Worm (Caenorhabditis elegans): Measurements from ENCODE around the gene K07D4.9.

The K07D4.9 gene

ce11 chrII:3986906-3987305, 41.5 kb upstream of the K07D4.9 start, which contains the start of gene K10G6.5:
Gene K10G6.5 (plus strand): TSS chrII:3987250.
- TF ChIP-seq ama-1 (optimal IDR thresholded peaks at IDR 0.05) (no peak), ama-1 (GFP tag; optimal IDR thresholded peaks at IDR 0.05) (no peak), ztf-28 (GFP tag; IDR thresholded peaks at IDR 0.05) (no peak), nhr-80 (tag; optimal IDR thresholded peaks at IDR 0.05) (peak; percentile 39), xnd-1 (tag; optimal IDR thresholded peaks at IDR 0.05) (no peak), ztf-18 (tag; optimal IDR thresholded peaks at IDR 0.05) (no peak), nhr-179 (tag; optimal IDR thresholded peaks at IDR 0.05) (no peak)

- TF ChIP-seq nhr-80 (tag; optimal IDR thresholded peaks at IDR 0.05) (peak; percentile 80), ztf-25 (GFP tag; IDR thresholded peaks at IDR 0.05) (no peak)
These were observed 38.6 kb upstream of the K07D4.9 start, which contains the start of gene Y14H12A.2 for ce11 chrII:3989627-3990367. Gene Y14H12A.2 (minus strand): TSS chrII:3989677.

ce11 chrII:3990706-3991105, 37.7 kb upstream of the K07D4.9 start:
- TF ChIP-seq rcor-1 (GFP tag; IDR thresholded peaks at IDR 0.05) (no peak), rec-8 (tag; optimal IDR thresholded peaks at IDR 0.05) (no peak), nfya-1 (tag; optimal IDR thresholded peaks at IDR 0.05; ENCODE audit: borderline replicate concordance, insufficient read depth) (no peak), snpc-4 (GFP tag; optimal IDR thresholded peaks at IDR 0.05) (no peak), snpc-4 (tag; optimal IDR thresholded peaks at IDR 0.05) (no peak), nhr-179 (tag; optimal IDR thresholded peaks at IDR 0.05) (no peak), F57C9.4 (tag; optimal IDR thresholded peaks at IDR 0.05) (no peak), atf-7 (tag; optimal IDR thresholded peaks at IDR 0.05) (no peak), dox-1 (GFP tag; IDR thresholded peaks at IDR 0.05) (no peak)

ce11 chrII:3992029-3992428, 36.3 kb upstream of the K07D4.9 start:
- TF ChIP-seq pbrm-1 (GFP tag; IDR thresholded peaks at IDR 0.05): no peak
- no peak for TF ChIP-seq ceh-100 (GFP tag; IDR thresholded peaks at IDR 0.05)
- TF ChIP-seq attf-3 (GFP tag; conservative IDR thresholded peaks at IDR 0.05): no peak
- no peak for TF ChIP-seq madf-6 (GFP tag; IDR thresholded peaks at IDR 0.05)
- TF ChIP-seq nhr-80 (tag; optimal IDR thresholded peaks at IDR 0.05): peak; percentile 40

- TF ChIP-seq nhr-80 (tag; optimal IDR thresholded peaks at IDR 0.05) (peak; percentile 12), hrde-1 (tag; optimal IDR thresholded peaks at IDR 0.05; ENCODE audit: borderline replicate concordance) (no peak)
These were observed 35.6 kb upstream of the K07D4.9 start, which contains the start of gene Y14H12A.1 for ce11 chrII:3992660-3993245. Gene Y14H12A.1 (plus strand): TSS chrII:3993195.

ce11 chrII:3996005-3996404, 32.4 kb upstream of the K07D4.9 start, which contains the start of gene clc-22:
Gene clc-22 (minus strand): TSS chrII:3996075.
- TF ChIP-seq Y56A3A.18 (GFP tag; IDR thresholded peaks at IDR 0.05) (no peak), ztf-26 (tag; optimal IDR thresholded peaks at IDR 0.05) (no peak), lin-35 (GFP tag; optimal IDR thresholded peaks at IDR 0.05) (no peak), lin-26 (GFP tag; IDR thresholded peaks at IDR 0.05) (no peak), ccch-3 (GFP tag; optimal IDR thresholded peaks at IDR 0.05) (no peak), B0035.1 (tag; optimal IDR thresholded peaks at IDR 0.05) (no peak), xnd-1 (tag; optimal IDR thresholded peaks at IDR 0.05) (no peak), ztf-6 (GFP tag; IDR thresholded peaks at IDR 0.05) (no peak), dpl-1 (GFP tag; optimal IDR thresholded peaks at IDR 0.05) (no peak), ama-1 (optimal IDR thresholded peaks at IDR 0.05) (no peak), ama-1 (GFP tag; optimal IDR thresholded peaks at IDR 0.05) (no peak), fkh-3 (tag; optimal IDR thresholded peaks at IDR 0.05) (no peak), egl-18 (GFP tag; IDR thresholded peaks at IDR 0.05) (no peak), sdz-38 (tag; optimal IDR thresholded peaks at IDR 0.05) (no peak), zfh-2 (GFP tag; conservative IDR thresholded peaks at IDR 0.05) (no peak), K12H6.12 (tag; optimal IDR thresholded peaks at IDR 0.05) (no peak), tlf-1 (GFP tag; optimal IDR thresholded peaks at IDR 0.05) (no peak), him-1 (tag; optimal IDR thresholded peaks at IDR 0.05) (no peak), efl-1 (GFP tag; optimal IDR thresholded peaks at IDR 0.05) (no peak), Y53F4B.3 (GFP tag; IDR thresholded peaks at IDR 0.05) (no peak)

All from whole organism, young adult.